Worm (Caenorhabditis elegans) whole organism, L3 larva: ENCODE measurements around the gene natb-1.

Source experiments
- ceh-16 ChIP-seq: sonication (generic microtip); optimal IDR thresholded peaks from 2 replicates; lab custom pipeline; 2017; ENCODE audit warnings: missing biosample characterization, missing genetic modification characterization
- egl-27 ChIP-seq: sonication (generic microtip); optimal IDR thresholded peaks from 4 replicates; lab custom pipeline; 2017; ENCODE audit warnings: missing biosample characterization, missing genetic modification reagents, missing genetic modification characterization
- nhr-237 ChIP-seq: fragments of 150-350 bp; optimal IDR thresholded peaks from 2 replicates; lab custom pipeline; 2014; ENCODE audit warnings: missing biosample characterization, missing genetic modification characterization
- nhr-28 ChIP-seq: fragments of 150-350 bp; optimal IDR thresholded peaks from 2 replicates; lab custom pipeline; 2014; ENCODE audit warnings: missing biosample characterization, missing genetic modification characterization
- ztf-4 ChIP-seq: fragments of 150-350 bp; optimal IDR thresholded peaks from 2 replicates; lab custom pipeline; 2014; ENCODE audit warnings: missing biosample characterization, missing genetic modification characterization

ce11 chrV:7937152-7937551 is 46.1 kb downstream of the natb-1 start, which contains the start of gene srsx-3:
- TF ChIP-seq nhr-28 (tag; lab: Kevin White, UChicago) (no peak), egl-27 (tag; lab: Kevin White, UChicago) (no peak), ztf-4 (tag; lab: Kevin White, UChicago) (no peak), ceh-16 (tag; lab: Kevin White, UChicago) (no peak), nhr-237 (no peak)
